Fruit fly (Drosophila melanogaster) whole organism, embryonic: ENCODE data around the gene CG32267.

Source experiments
- Abd-B ChIP-seq: fragments of 200-800 bp; sonication (Bioruptor generic); optimal IDR thresholded peaks from 2 replicates; lab custom pipeline; 2018; ENCODE audit warnings: missing biosample characterization, mild to moderate bottlenecking, missing genetic modification characterization, moderate library complexity
- Aef1 ChIP-seq: fragments of 200-800 bp; sonication (Bioruptor generic); IDR thresholded peaks from 3 replicates; pipeline ENCODE4 v1.3.6; 2022; ENCODE audit warnings: missing biosample characterization, missing genetic modification characterization
- Antp ChIP-seq: fragments of 200-800 bp; sonication (Bioruptor generic); optimal IDR thresholded peaks from 3 replicates; lab custom pipeline; 2016; ENCODE audit warnings: missing biosample characterization, missing genetic modification characterization
- BEAF-32 ChIP-seq: fragments of 200-800 bp; sonication (Bioruptor generic); optimal IDR thresholded peaks from 3 replicates; lab custom pipeline; 2017; ENCODE audit warnings: missing biosample characterization, missing genetic modification characterization, mild to moderate bottlenecking, moderate library complexity, missing genetic modification reagents
- BtbVII ChIP-seq: fragments of 200-800 bp; sonication (Bioruptor generic); optimal IDR thresholded peaks from 3 replicates; lab custom pipeline; 2017; ENCODE audit warnings: missing biosample characterization, mild to moderate bottlenecking, missing genetic modification characterization
- CG10147 ChIP-seq: fragments of 200-800 bp; sonication (Bioruptor generic); optimal IDR thresholded peaks from 2 replicates; lab custom pipeline; 2019; ENCODE audit warnings: missing biosample characterization, mild to moderate bottlenecking, missing genetic modification characterization, moderate library complexity
- CG11085 ChIP-seq: fragments of 200-800 bp; sonication (Bioruptor generic); IDR thresholded peaks from 2 replicates; pipeline ENCODE4 v1.3.6; 2022; ENCODE audit warnings: missing biosample characterization, missing genetic modification characterization
- CG11093 ChIP-seq: fragments of 200-800 bp; sonication (Bioruptor generic); IDR thresholded peaks from 3 replicates; pipeline ENCODE4 v1.3.6; 2022; ENCODE audit warnings: missing biosample characterization, missing genetic modification characterization
- CG11696 ChIP-seq: fragments of 200-800 bp; sonication (Bioruptor generic); IDR thresholded peaks from 2 replicates; pipeline ENCODE4 v1.3.6; 2022; ENCODE audit warnings: missing biosample characterization, missing genetic modification characterization
- CG12219 ChIP-seq: fragments of 200-800 bp; sonication (Bioruptor generic); optimal IDR thresholded peaks from 3 replicates; lab custom pipeline; 2018; ENCODE audit warnings: missing biosample characterization, mild to moderate bottlenecking, missing genetic modification characterization
- CG14667 ChIP-seq: fragments of 200-800 bp; sonication (Bioruptor generic); IDR thresholded peaks from 2 replicates; pipeline ENCODE4 v1.3.6; 2022; ENCODE audit warnings: missing biosample characterization, missing genetic modification characterization
- CG18262 ChIP-seq: fragments of 200-800 bp; optimal IDR thresholded peaks from 3 replicates; lab custom pipeline; 2019; ENCODE audit warnings: missing biosample characterization, mild to moderate bottlenecking, missing genetic modification characterization, moderate library complexity
- CG31365 ChIP-seq: fragments of 200-800 bp; sonication (Bioruptor generic); optimal IDR thresholded peaks from 2 replicates; lab custom pipeline; 2018; ENCODE audit warnings: missing biosample characterization, mild to moderate bottlenecking, missing genetic modification characterization
- CG31441 ChIP-seq: fragments of 200-800 bp; sonication (Bioruptor generic); IDR thresholded peaks from 2 replicates; pipeline ENCODE4 v1.3.6; 2022; ENCODE audit warnings: missing biosample characterization, missing genetic modification characterization
- CG3726 ChIP-seq: fragments of 200-800 bp; sonication (Bioruptor generic); IDR thresholded peaks from 3 replicates; pipeline ENCODE4, ENCODE4 v1.3.6; 2022; ENCODE audit warnings: missing biosample characterization, missing genetic modification characterization
- CG6683 ChIP-seq: fragments of 200-800 bp; sonication (Bioruptor generic); optimal IDR thresholded peaks from 2 replicates; lab custom pipeline; 2017; ENCODE audit warnings: missing biosample characterization, mild to moderate bottlenecking, missing genetic modification characterization, missing genetic modification reagents
- CG7987 ChIP-seq: fragments of 200-800 bp; sonication (Bioruptor generic); optimal IDR thresholded peaks from 2 replicates; lab custom pipeline; 2018; ENCODE audit warnings: missing biosample characterization, mild to moderate bottlenecking, missing genetic modification characterization, moderate library complexity
- CG8281 ChIP-seq: fragments of 200-800 bp; sonication (Bioruptor generic); optimal IDR thresholded peaks from 2 replicates; lab custom pipeline; 2018; ENCODE audit warnings: missing biosample characterization, mild to moderate bottlenecking, missing genetic modification characterization, moderate library complexity
- CG9817 ChIP-seq: fragments of 200-800 bp; sonication (Bioruptor generic); optimal IDR thresholded peaks from 2 replicates; lab custom pipeline; 2018; ENCODE audit warnings: missing biosample characterization, mild to moderate bottlenecking, missing genetic modification characterization, moderate library complexity
- CoRest ChIP-seq: fragments of 200-800 bp; sonication (Bioruptor generic); optimal IDR thresholded peaks from 3 replicates; lab custom pipeline; 2018; ENCODE audit warnings: missing biosample characterization, mild to moderate bottlenecking, missing genetic modification characterization, moderate library complexity
- Deaf1 ChIP-seq: fragments of 200-800 bp; optimal IDR thresholded peaks from 3 replicates; lab custom pipeline; 2019; ENCODE audit warnings: missing biosample characterization, mild to moderate bottlenecking, missing genetic modification characterization, moderate library complexity
- Max ChIP-seq: fragments of 200-800 bp; sonication (Bioruptor generic); optimal IDR thresholded peaks from 2 replicates; lab custom pipeline; 2016; ENCODE audit warnings: missing biosample characterization, mild to moderate bottlenecking, missing genetic modification characterization
- NC2β ChIP-seq: fragments of 200-800 bp; sonication (Bioruptor generic); optimal IDR thresholded peaks from 2 replicates; lab custom pipeline; 2016; ENCODE audit warnings: missing biosample characterization, missing genetic modification characterization
- Optix ChIP-seq: fragments of 200-800 bp; sonication (Bioruptor generic); IDR thresholded peaks from 3 replicates; pipeline ENCODE4 v1.3.6; 2022; ENCODE audit warnings: missing biosample characterization, missing genetic modification characterization
- Poxn ChIP-seq: fragments of 200-800 bp; sonication (Bioruptor generic); IDR thresholded peaks from 2 replicates; pipeline ENCODE4 v1.3.6; 2022; ENCODE audit warnings: missing biosample characterization, missing genetic modification characterization
- Scr ChIP-seq: fragments of 200-800 bp; sonication (Bioruptor generic); IDR thresholded peaks from 2 replicates; pipeline ENCODE4 v1.3.6; 2022; ENCODE audit warnings: missing biosample characterization, missing genetic modification characterization; ENCODE audit not compliant: partially characterized antibody
- Side ChIP-seq: fragments of 200-800 bp; sonication (Bioruptor generic); optimal IDR thresholded peaks from 2 replicates; lab custom pipeline; 2016; ENCODE audit warnings: missing biosample characterization, missing genetic modification characterization
- Xbp1 ChIP-seq: fragments of 200-800 bp; sonication (Bioruptor generic); optimal IDR thresholded peaks from 3 replicates; lab custom pipeline; 2016; ENCODE audit warnings: missing biosample characterization, mild to moderate bottlenecking, missing genetic modification characterization
- Xrp1 ChIP-seq: fragments of 200-800 bp; sonication (Bioruptor generic); IDR thresholded peaks from 2 replicates; pipeline ENCODE4 v1.3.6; 2022; ENCODE audit warnings: missing biosample characterization, missing genetic modification characterization
- ac ChIP-seq: fragments of 200-800 bp; sonication (Bioruptor generic); optimal IDR thresholded peaks from 3 replicates; lab custom pipeline; 2017; ENCODE audit warnings: missing biosample characterization, mild to moderate bottlenecking, missing genetic modification characterization
- ap ChIP-seq: fragments of 200-800 bp; sonication (Bioruptor generic); IDR thresholded peaks from 2 replicates; pipeline ENCODE4 v1.3.6; 2022; ENCODE audit warnings: missing biosample characterization, missing genetic modification characterization
- ato ChIP-seq: fragments of 200-800 bp; sonication (Bioruptor generic); IDR thresholded peaks from 2 replicates; pipeline ENCODE4 v1.3.6; 2022; ENCODE audit warnings: missing biosample characterization, missing genetic modification characterization; ENCODE audit not compliant: partially characterized antibody
- az2 ChIP-seq: fragments of 200-800 bp; sonication (Bioruptor generic); optimal IDR thresholded peaks from 3 replicates; lab custom pipeline; 2016; ENCODE audit warnings: missing biosample characterization, missing genetic modification characterization
- cato ChIP-seq: fragments of 200-800 bp; sonication (Bioruptor generic); optimal IDR thresholded peaks from 2 replicates; lab custom pipeline; 2016; ENCODE audit warnings: missing biosample characterization, missing genetic modification characterization, borderline replicate concordance
- crol ChIP-seq: fragments of 200-800 bp; sonication (Bioruptor generic); IDR thresholded peaks from 2 replicates; pipeline ENCODE4 v1.3.6; 2022; ENCODE audit warnings: missing biosample characterization, missing genetic modification characterization
- ems ChIP-seq: fragments of 200-800 bp; sonication (Bioruptor generic); optimal IDR thresholded peaks from 3 replicates; lab custom pipeline; 2016; ENCODE audit warnings: missing biosample characterization, missing genetic modification characterization
- h ChIP-seq: fragments of >200 bp; optimal IDR thresholded peaks from 2 replicates; lab custom pipeline; 2017
- hth ChIP-seq: fragments of >200 bp; optimal IDR thresholded peaks from 2 replicates; lab custom pipeline; 2017; ENCODE audit warnings: inconsistent platforms
- insv ChIP-seq, 2 experiments: fragments of 200-800 bp; sonication (Bioruptor generic); optimal IDR thresholded peaks; 3 replicates each; lab custom pipeline; 2016 to 2018; ENCODE audit warnings: missing biosample characterization in 2 of 2, missing genetic modification characterization in 2 of 2
- ken ChIP-seq: fragments of 200-800 bp; sonication (Bioruptor generic); IDR thresholded peaks from 3 replicates; pipeline ENCODE4 v1.3.6; 2022; ENCODE audit warnings: missing biosample characterization, missing genetic modification characterization
- lola ChIP-seq, 3 experiments: fragments of >200 bp in 2 of 3; fragments of 200-800 bp in 1 of 3; sonication (Bioruptor generic) in 1 of 3; optimal IDR thresholded peaks; 2 replicates each; lab custom pipeline; 2017 to 2019; ENCODE audit warnings: missing biosample characterization in 3 of 3, missing genetic modification characterization in 3 of 3, mild to moderate bottlenecking in 1 of 3, moderate library complexity in 1 of 3
- mam ChIP-seq: fragments of 200-800 bp; sonication (Bioruptor generic); optimal IDR thresholded peaks from 3 replicates; lab custom pipeline; 2016; ENCODE audit warnings: missing biosample characterization, missing genetic modification characterization
- nerfin-2 ChIP-seq: fragments of 200-800 bp; sonication (Bioruptor generic); IDR thresholded peaks from 2 replicates; pipeline ENCODE4 v1.3.6; 2022; ENCODE audit warnings: missing biosample characterization, missing genetic modification characterization; ENCODE audit not compliant: partially characterized antibody
- rib ChIP-seq: fragments of 200-800 bp; sonication (Bioruptor generic); IDR thresholded peaks from 2 replicates; pipeline ENCODE4 v1.3.6; 2022; ENCODE audit warnings: missing biosample characterization, missing genetic modification characterization
- row ChIP-seq: fragments of 200-800 bp; sonication (Bioruptor generic); IDR thresholded peaks from 3 replicates; pipeline ENCODE4 v1.3.6; 2022; ENCODE audit warnings: missing biosample characterization, missing genetic modification characterization
- sens ChIP-seq: fragments of 200-800 bp; sonication (Bioruptor generic); peaks from one replicate; lab custom pipeline; 2016; ENCODE audit warnings: missing biosample characterization, missing genetic modification characterization
- slou ChIP-seq: fragments of 200-800 bp; sonication (Bioruptor generic); optimal IDR thresholded peaks from 3 replicates; lab custom pipeline; 2016; ENCODE audit warnings: missing biosample characterization, missing genetic modification characterization
- sqz ChIP-seq: fragments of 200-800 bp; sonication (Bioruptor generic); optimal IDR thresholded peaks from 3 replicates; lab custom pipeline; 2018; ENCODE audit warnings: missing biosample characterization, mild to moderate bottlenecking, missing genetic modification characterization
- tgo ChIP-seq: fragments of 200-800 bp; sonication (Bioruptor generic); IDR thresholded peaks from 3 replicates; pipeline ENCODE4 v1.3.6; 2022; ENCODE audit warnings: missing biosample characterization, missing genetic modification characterization
- tll ChIP-seq, 2 experiments: fragments of 200-800 bp in 1 of 2; fragments of >200 bp in 1 of 2; sonication (Bioruptor generic) in 1 of 2; optimal IDR thresholded peaks; 2 replicates each; lab custom pipeline; 2017 to 2019; ENCODE audit warnings: missing biosample characterization in 2 of 2, missing genetic modification characterization in 2 of 2, mild to moderate bottlenecking in 1 of 2, moderate library complexity in 1 of 2
- zf30C ChIP-seq: fragments of 200-800 bp; sonication (Bioruptor generic); optimal IDR thresholded peaks from 3 replicates; lab custom pipeline; 2018; ENCODE audit warnings: missing biosample characterization, mild to moderate bottlenecking, missing genetic modification characterization

Gene CG32267

DNA sequence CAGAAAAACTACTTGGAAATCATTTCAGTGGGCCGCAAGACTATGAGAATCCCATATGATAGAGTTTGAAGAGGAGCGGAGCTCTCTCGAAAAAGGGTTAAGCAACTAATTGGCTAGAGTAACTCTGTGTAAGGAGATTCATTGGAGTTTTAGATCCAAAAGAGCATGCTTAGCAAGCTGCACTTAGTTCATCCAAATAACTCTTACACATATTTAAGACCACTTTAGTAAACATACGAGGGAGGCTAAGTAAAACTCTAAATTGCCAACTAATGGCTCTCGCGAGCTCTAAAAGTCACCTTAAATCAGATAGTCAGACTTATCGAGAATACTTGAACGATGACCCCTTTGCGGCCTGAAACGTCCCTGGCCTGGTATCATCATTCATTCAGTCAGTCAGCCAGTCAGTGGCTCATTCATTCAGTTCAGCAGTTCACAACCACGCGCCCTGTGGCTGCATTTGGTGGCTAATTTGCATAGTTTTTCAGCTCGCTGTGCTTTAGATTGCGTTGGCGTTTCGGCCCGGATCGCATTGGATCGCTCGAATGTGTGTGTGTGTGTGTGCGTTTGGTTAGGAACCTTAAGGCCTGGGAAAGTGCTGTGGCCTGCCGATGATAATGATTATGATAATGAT is 16.9 kb downstream of the CG32267 start (continued):
- TF ChIP-seq zf30C (GFP tag; lab: Kevin White, UChicago) (no peak), hth (lab: Kevin White, UChicago) (no peak), Abd-B (GFP tag; lab: Kevin White, UChicago) (peak; percentile 12), BEAF-32 (GFP tag; lab: Kevin White, UChicago) (no peak), rib (GFP tag; lab: Robert Waterston, UW) (no peak), CG18262 (tag; lab: Kevin White, UChicago) (peak; percentile 13), CG6683 (GFP tag; lab: Kevin White, UChicago) (no peak), ken (0 out of 3 replicates have a peak, but pooled peaks have one; percentile 48), CG3726 (no peak), ems (GFP tag; lab: Kevin White, UChicago) (no peak), CG12219 (GFP tag; lab: Kevin White, UChicago) (no peak), BtbVII (no peak), Side (GFP tag; lab: Kevin White, UChicago) (no peak), sens (GFP tag; lab: Kevin White, UChicago) (peak; percentile 69), CoRest (tag; lab: Kevin White, UChicago) (peak; percentile 38), ap (no peak), insv (GFP tag; optimal IDR thresholded peaks at IDR 0.05; lab: Kevin White, UChicago) (no peak), CG14667 (GFP tag; lab: Robert Waterston, UW) (peak; percentile 53), mam (no peak), slou (no peak), CG11093 (GFP tag; lab: Robert Waterston, UW) (peak; percentile 56; the same call in 2 of the 3 replicates), CG7987 (GFP tag; lab: Kevin White, UChicago) (peak; percentile 70), CG8281 (tag; lab: Kevin White, UChicago) (peak; percentile 100), CG31365 (tag; lab: Kevin White, UChicago) (no peak), CG10147 (GFP tag; lab: Kevin White, UChicago) (no peak), Poxn (no peak), cato (GFP tag; lab: Kevin White, UChicago) (no peak), h (no peak), Optix (GFP tag; lab: Robert Waterston, UW) (peak; percentile 59; the same call in 1 of the 3 replicates), Xrp1 (peak; percentile 7; the same call in 1 of the 2 replicates), Max (GFP tag; lab: Kevin White, UChicago) (no peak), CG11085 (GFP tag; lab: Robert Waterston, UW) (no peak), Aef1 (GFP tag; lab: Robert Waterston, UW) (no peak), az2 (GFP tag; lab: Kevin White, UChicago) (no peak), Xbp1 (GFP tag; lab: Kevin White, UChicago) (no peak), tll (GFP tag; optimal IDR thresholded peaks at IDR 0.05; lab: Kevin White, UChicago) (no peak), row (GFP tag; lab: Robert Waterston, UW) (peak; percentile 68), CG11696 (GFP tag; lab: Robert Waterston, UW) (no peak), CG31441 (GFP tag; lab: Robert Waterston, UW) (no peak), nerfin-2 (GFP tag; lab: Robert Waterston, UW) (no peak), ac (GFP tag; lab: Kevin White, UChicago) (no peak), crol (no peak), Deaf1 (tag; lab: Kevin White, UChicago) (no peak), NC2β (GFP tag; lab: Kevin White, UChicago) (no peak), ato (GFP tag; lab: Robert Waterston, UW) (no peak), CG9817 (tag; lab: Kevin White, UChicago) (peak; percentile 9), Antp (GFP tag; lab: Kevin White, UChicago) (peak; percentile 13), sqz (no peak), lola (GFP tag; optimal IDR thresholded peaks at IDR 0.05; lab: Kevin White, UChicago) (no peak), Scr (no peak), tgo (GFP tag; lab: Robert Waterston, UW) (peak; percentile 61)
